Worm (Caenorhabditis elegans) whole organism, L3 larva: Measurements from ENCODE around the gene R08D7.4.

Experiments used
- R02D3.7 ChIP-seq: fragments of 150-350 bp; optimal IDR thresholded peaks from 2 replicates; lab custom pipeline; 2014; ENCODE audit warnings: missing biosample characterization, missing genetic modification characterization
- aly-2 ChIP-seq: fragments of 150-350 bp; optimal IDR thresholded peaks from 2 replicates; lab custom pipeline; 2014; ENCODE audit warnings: missing biosample characterization, missing genetic modification characterization
- ama-1 ChIP-seq: fragments of 150-350 bp; optimal IDR thresholded peaks from 2 replicates; lab custom pipeline; 2018
- ceh-82 ChIP-seq: fragments of 150-350 bp; optimal IDR thresholded peaks from 2 replicates; lab custom pipeline; 2014; ENCODE audit warnings: missing biosample characterization, missing genetic modification characterization
- ceh-9 ChIP-seq: sonication (generic microtip); optimal IDR thresholded peaks from 2 replicates; lab custom pipeline; 2018; ENCODE audit warnings: missing biosample characterization, missing genetic modification characterization
- daf-12 ChIP-seq: fragments of 150-350 bp; optimal IDR thresholded peaks from 2 replicates; lab custom pipeline; 2014; ENCODE audit warnings: missing biosample characterization, missing genetic modification reagents, missing genetic modification characterization
- egl-27 ChIP-seq: sonication (generic microtip); optimal IDR thresholded peaks from 4 replicates; lab custom pipeline; 2017; ENCODE audit warnings: missing biosample characterization, missing genetic modification reagents, missing genetic modification characterization
- egl-5 ChIP-seq: fragments of 150-350 bp; optimal IDR thresholded peaks from 2 replicates; lab custom pipeline; 2017; ENCODE audit warnings: missing biosample characterization, missing genetic modification reagents, missing genetic modification characterization, inconsistent platforms
- elt-2 ChIP-seq: sonication (generic microtip); optimal IDR thresholded peaks from 2 replicates; lab custom pipeline; 2016; ENCODE audit warnings: missing genetic modification reagents, mild to moderate bottlenecking, missing genetic modification characterization, missing compliant biosample characterization
- elt-3 ChIP-seq, 3 experiments: fragments of 150-350 bp in 1 of 3; sonication (generic microtip) in 2 of 3; optimal IDR thresholded peaks; 2 replicates in 2 of 3; 4 replicates in 1 of 3; lab custom pipeline; 2014 to 2017; ENCODE audit warnings: missing biosample characterization in 3 of 3, missing genetic modification characterization in 3 of 3
- eor-1 ChIP-seq, 2 experiments: fragments of 150-350 bp; optimal IDR thresholded peaks; 2 replicates each; lab custom pipeline; 2014 to 2018; ENCODE audit warnings: missing biosample characterization in 2 of 2, missing genetic modification characterization in 2 of 2
- fkh-2 ChIP-seq: fragments of 150-350 bp; optimal IDR thresholded peaks from 2 replicates; lab custom pipeline; 2014; ENCODE audit warnings: missing biosample characterization, missing genetic modification reagents, missing genetic modification characterization
- fos-1 ChIP-seq: fragments of 150-350 bp; optimal IDR thresholded peaks from 2 replicates; lab custom pipeline; 2014; ENCODE audit warnings: missing biosample characterization, missing genetic modification characterization
- hmg-11 ChIP-seq: sonication (generic microtip); optimal IDR thresholded peaks from 2 replicates; lab custom pipeline; 2016; ENCODE audit warnings: missing genetic modification characterization, missing compliant biosample characterization
- jun-1 ChIP-seq: fragments of 150-350 bp; optimal IDR thresholded peaks from 2 replicates; lab custom pipeline; 2014; ENCODE audit warnings: missing biosample characterization, missing genetic modification reagents, missing genetic modification characterization
- lin-15B ChIP-seq: fragments of 150-350 bp; optimal IDR thresholded peaks from 2 replicates; lab custom pipeline; 2014; ENCODE audit warnings: missing biosample characterization, missing genetic modification characterization
- lin-39 ChIP-seq: fragments of 150-350 bp; optimal IDR thresholded peaks from 2 replicates; lab custom pipeline; 2018; ENCODE audit warnings: missing biosample characterization, missing genetic modification reagents, missing genetic modification characterization
- lsy-12 ChIP-seq: sonication (generic microtip); optimal IDR thresholded peaks from 2 replicates; lab custom pipeline; 2016; ENCODE audit warnings: mild to moderate bottlenecking, missing genetic modification characterization, missing compliant biosample characterization
- mml-1 ChIP-seq: fragments of 150-350 bp; sonication (generic microtip); optimal IDR thresholded peaks from 3 replicates; lab custom pipeline; 2014; ENCODE audit warnings: missing biosample characterization, missing genetic modification characterization
- nfya-1 ChIP-seq: sonication (generic microtip); optimal IDR thresholded peaks from 2 replicates; lab custom pipeline; 2017; ENCODE audit warnings: missing genetic modification characterization, mild to moderate bottlenecking, missing compliant biosample characterization, antibody characterized with exemption, moderate library complexity; ENCODE audit not compliant: insufficient read depth
- nhr-12 ChIP-seq: fragments of 150-350 bp; optimal IDR thresholded peaks from 2 replicates; lab custom pipeline; 2014; ENCODE audit warnings: missing biosample characterization, missing genetic modification characterization
- nhr-23 ChIP-seq: fragments of 150-350 bp; optimal IDR thresholded peaks from 2 replicates; lab custom pipeline; 2014; ENCODE audit warnings: missing biosample characterization, missing genetic modification reagents, missing genetic modification characterization
- nhr-237 ChIP-seq: fragments of 150-350 bp; optimal IDR thresholded peaks from 2 replicates; lab custom pipeline; 2014; ENCODE audit warnings: missing biosample characterization, missing genetic modification characterization
- nhr-25 ChIP-seq: sonication (generic microtip); optimal IDR thresholded peaks from 2 replicates; lab custom pipeline; 2017; ENCODE audit warnings: missing biosample characterization, missing genetic modification characterization
- nhr-28 ChIP-seq: fragments of 150-350 bp; optimal IDR thresholded peaks from 2 replicates; lab custom pipeline; 2014; ENCODE audit warnings: missing biosample characterization, missing genetic modification characterization
- nhr-43 ChIP-seq: sonication (generic microtip); optimal IDR thresholded peaks from 2 replicates; lab custom pipeline; 2016; ENCODE audit warnings: mild to moderate bottlenecking, missing genetic modification characterization, missing compliant biosample characterization; ENCODE audit not compliant: poor library complexity, severe bottlenecking
- nhr-67 ChIP-seq: fragments of 150-350 bp; optimal IDR thresholded peaks from 2 replicates; lab custom pipeline; 2014; ENCODE audit warnings: missing biosample characterization, missing genetic modification characterization
- nhr-76 ChIP-seq: fragments of 150-350 bp; sonication (generic microtip); optimal IDR thresholded peaks from 5 replicates; lab custom pipeline; 2014; ENCODE audit warnings: missing biosample characterization, missing genetic modification characterization
- pha-4 ChIP-seq: fragments of 150-350 bp; optimal IDR thresholded peaks from 2 replicates; lab custom pipeline; 2014; ENCODE audit warnings: missing biosample characterization, missing genetic modification reagents, missing genetic modification characterization
- sea-2 ChIP-seq: fragments of 150-350 bp; sonication (generic microtip); optimal IDR thresholded peaks from 4 replicates; lab custom pipeline; 2014; ENCODE audit warnings: missing biosample characterization, missing genetic modification reagents, missing genetic modification characterization
- skn-1 ChIP-seq: fragments of 150-350 bp; optimal IDR thresholded peaks from 2 replicates; lab custom pipeline; 2014; ENCODE audit warnings: missing biosample characterization, missing genetic modification characterization
- snpc-4 ChIP-seq: fragments of 150-350 bp; optimal IDR thresholded peaks from 2 replicates; lab custom pipeline; 2014; ENCODE audit warnings: missing biosample characterization, missing genetic modification characterization
- tbx-2 ChIP-seq: sonication (generic microtip); optimal IDR thresholded peaks from 2 replicates; lab custom pipeline; 2016; ENCODE audit warnings: mild to moderate bottlenecking, missing genetic modification characterization, missing compliant biosample characterization
- unc-62 ChIP-seq: fragments of 150-350 bp; sonication (generic microtip); optimal IDR thresholded peaks from 4 replicates; lab custom pipeline; 2014; ENCODE audit warnings: missing biosample characterization, missing genetic modification reagents, missing genetic modification characterization
- zag-1 ChIP-seq: fragments of 150-350 bp; optimal IDR thresholded peaks from 2 replicates; lab custom pipeline; 2014; ENCODE audit warnings: missing biosample characterization, missing genetic modification characterization
- ztf-11 ChIP-seq: fragments of 150-350 bp; optimal IDR thresholded peaks from 2 replicates; lab custom pipeline; 2014; ENCODE audit warnings: missing biosample characterization, missing genetic modification characterization
- ztf-4 ChIP-seq: fragments of 150-350 bp; optimal IDR thresholded peaks from 2 replicates; lab custom pipeline; 2014; ENCODE audit warnings: missing biosample characterization, missing genetic modification characterization

R08D7.4 gene

DNA sequence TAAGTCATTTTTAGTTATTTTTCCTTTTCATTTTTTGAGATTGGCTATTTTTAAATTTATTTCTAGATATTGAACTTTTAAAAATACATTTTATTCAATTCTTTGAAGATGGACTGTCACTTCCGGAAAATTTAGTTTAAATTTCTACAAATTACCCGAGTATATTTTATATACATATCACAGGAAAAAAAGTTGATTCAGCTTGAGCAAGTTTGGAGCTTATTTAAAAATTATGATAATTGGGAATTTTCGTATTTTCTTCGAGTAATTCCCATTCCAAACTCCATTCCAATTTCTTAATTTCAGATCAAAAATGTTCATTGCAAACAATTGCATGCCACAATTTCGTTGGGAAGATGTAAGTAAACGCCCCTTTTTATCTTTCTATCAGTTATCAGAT is 42.0 kb upstream of the R08D7.4 start, which contains the start of gene arrd-15:
Gene arrd-15, plus strand, starts transcription at position 301 of the 400 bp plus-strand sequence.
- TF ChIP-seq nhr-23 (no peak), ztf-11 (tag; lab: Kevin White, UChicago) (no peak), nhr-12 (tag; lab: Kevin White, UChicago) (no peak), fkh-2 (no peak), nhr-25 (tag; lab: Kevin White, UChicago) (no peak), snpc-4 (tag; lab: Kevin White, UChicago) (no peak), unc-62 (GFP tag; lab: Kevin White, UChicago) (no peak), ama-1 (no peak), egl-27 (tag; lab: Kevin White, UChicago) (no peak), sea-2 (no peak), ceh-9 (no peak), zag-1 (tag; lab: Kevin White, UChicago) (no peak), nhr-28 (tag; lab: Kevin White, UChicago) (no peak), lin-39 (tag; lab: Kevin White, UChicago) (no peak), daf-12 (no peak)
- TF ChIP-seq, all 47 proteins: peak for 0

DNA sequence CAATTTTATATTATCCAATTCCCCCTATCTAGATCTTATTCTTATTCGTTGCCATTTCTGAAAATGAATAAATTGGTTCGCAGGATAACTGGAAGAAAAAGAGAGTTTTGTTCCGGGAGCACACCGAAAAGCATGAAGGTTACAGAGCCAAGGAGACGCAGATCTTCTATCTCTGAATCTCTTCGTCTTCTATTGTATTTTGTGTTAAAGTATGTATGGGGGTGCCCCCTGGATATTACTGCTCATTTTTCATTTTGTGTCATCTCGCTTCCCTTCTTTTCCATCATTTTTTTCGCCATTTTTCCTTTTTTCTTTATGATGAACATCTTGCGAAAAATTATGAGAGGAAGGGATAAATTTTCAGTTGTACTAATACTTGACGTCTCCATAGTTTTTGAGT is 38.0 kb upstream of the R08D7.4 start:
- peak; percentile 74 for TF ChIP-seq lin-39 (tag; lab: Kevin White, UChicago)
- TF ChIP-seq nfya-1 = peak; percentile 5
- no peak for TF ChIP-seq nhr-67
- TF ChIP-seq, all 47 proteins: peak for 2

DNA sequence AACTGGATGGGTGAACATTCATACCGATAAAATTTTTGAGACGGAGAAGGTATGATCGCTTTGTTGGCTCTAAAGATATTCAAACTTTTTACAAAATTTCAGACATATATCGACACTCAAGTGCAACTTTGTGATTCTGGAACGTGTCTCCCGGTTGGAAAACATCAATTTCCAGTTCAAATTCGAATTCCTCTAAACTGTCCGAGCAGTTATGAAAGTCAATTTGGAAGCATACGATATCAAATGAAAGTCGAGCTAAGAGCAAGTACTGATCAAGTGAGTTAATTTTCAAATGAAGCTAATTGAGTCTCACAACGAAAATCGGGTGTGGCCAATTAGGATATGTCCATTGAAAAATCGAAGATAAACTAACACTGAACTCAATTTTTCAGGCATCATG is 37.3 kb upstream of the R08D7.4 start:
- TF ChIP-seq fos-1 (tag; lab: Kevin White, UChicago) = no peak
- no peak for TF ChIP-seq nhr-76 (tag; lab: Kevin White, UChicago)
- no peak for TF ChIP-seq daf-12
- TF ChIP-seq eor-1 (tag; optimal IDR thresholded peaks at IDR 0.05; lab: Kevin White, UChicago) = no peak
- no peak for TF ChIP-seq jun-1 (tag; lab: Kevin White, UChicago)
- no peak for TF ChIP-seq fkh-2
- no peak for TF ChIP-seq elt-3 (tag; optimal IDR thresholded peaks at IDR 0.05; lab: Kevin White, UChicago)
- no peak for TF ChIP-seq egl-27 (tag; lab: Kevin White, UChicago)
- no peak for TF ChIP-seq ama-1
- TF ChIP-seq hmg-11 (tag; lab: Kevin White, UChicago) = no peak

DNA sequence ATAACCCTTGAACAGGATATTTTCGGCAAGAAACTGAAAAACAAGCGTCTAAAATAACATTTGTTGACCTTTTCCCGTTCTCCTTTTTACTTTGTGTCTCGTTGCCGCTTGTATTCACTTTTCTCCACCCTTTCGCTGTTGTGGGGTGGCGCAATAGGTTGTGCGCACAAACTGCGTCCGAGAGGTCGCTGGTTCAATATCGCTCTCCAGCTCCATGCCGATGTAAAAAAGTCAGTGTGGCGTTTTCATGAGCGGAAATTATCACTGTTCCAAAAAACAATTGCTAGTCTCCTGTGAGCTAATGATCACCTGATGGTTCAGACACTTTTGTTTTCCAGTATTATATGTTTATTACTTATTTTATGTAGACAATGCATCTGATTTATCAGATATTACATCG is 34.1 kb upstream of the R08D7.4 start:
- TF ChIP-seq hmg-11 (tag; lab: Kevin White, UChicago) = peak; percentile 90
- TF ChIP-seq tbx-2 (tag; lab: Kevin White, UChicago) = peak; percentile 67
- no peak for TF ChIP-seq nhr-237 (tag; lab: Kevin White, UChicago)
- peak; percentile 57 for TF ChIP-seq egl-5 (tag; lab: Kevin White, UChicago)
- peak; percentile 20 for TF ChIP-seq egl-27 (tag; lab: Kevin White, UChicago)
- peak; percentile 9 for TF ChIP-seq ceh-82
- peak; percentile 72 for TF ChIP-seq nhr-43 (tag; lab: Kevin White, UChicago)
- peak; percentile 26 for TF ChIP-seq nhr-25 (tag; lab: Kevin White, UChicago)
- TF ChIP-seq lin-15B (tag; lab: Kevin White, UChicago) = peak; percentile 39
- no peak for TF ChIP-seq mml-1 (tag; lab: Kevin White, UChicago)
- TF ChIP-seq lin-39 (tag; lab: Kevin White, UChicago) = peak; percentile 82
- TF ChIP-seq lsy-12 (tag; lab: Kevin White, UChicago) = peak; percentile 65
- TF ChIP-seq elt-2 (tag; lab: Kevin White, UChicago) = peak; percentile 62
- no peak for TF ChIP-seq ceh-9
- no peak for TF ChIP-seq eor-1 (tag; optimal IDR thresholded peaks at IDR 0.05; lab: Kevin White, UChicago)
- no peak for TF ChIP-seq aly-2 (tag; lab: Kevin White, UChicago)
- TF ChIP-seq snpc-4 (tag; lab: Kevin White, UChicago) = peak; percentile 41
- TF ChIP-seq pha-4 (tag; lab: Kevin White, UChicago) = no peak
- peak; percentile 78 for TF ChIP-seq skn-1 (tag; lab: Kevin White, UChicago)
- peak; percentile 71 for TF ChIP-seq nfya-1
- no peak for TF ChIP-seq R02D3.7 (tag; lab: Kevin White, UChicago)
- TF ChIP-seq ztf-4 = no peak
